Worm (Caenorhabditis elegans): ENCODE measurements around the gene ints-9.

DNA sequence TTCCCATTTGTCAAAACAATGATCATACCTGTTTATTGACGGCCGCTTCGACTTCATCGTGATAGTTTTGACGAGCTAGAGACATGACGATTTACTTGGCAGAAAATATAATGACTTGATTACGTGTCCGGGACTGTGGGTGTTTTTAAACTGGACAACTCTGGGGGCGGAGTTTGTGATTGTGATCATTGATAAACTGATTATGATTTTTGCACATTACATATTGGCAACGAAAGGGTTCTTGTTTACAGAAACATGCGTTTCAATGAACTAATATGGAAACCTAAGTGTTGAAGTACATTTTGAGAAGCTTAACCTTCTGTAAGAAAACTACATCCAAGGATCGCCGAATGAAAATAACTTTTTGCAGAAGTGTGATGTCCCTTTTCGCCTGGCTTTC, 28.1 kb upstream of the ints-9 start, which contains the start of gene ftn-1:
- TF ChIP-seq lin-13 (GFP tag; optimal IDR thresholded peaks at IDR 0.05) (no peak), mep-1 (tag; optimal IDR thresholded peaks at IDR 0.05) (no peak), pha-4 (GFP tag; IDR thresholded peaks at IDR 0.05) (no peak), pha-4 (tag; optimal IDR thresholded peaks at IDR 0.05) (no peak), daf-8 (GFP tag; IDR thresholded peaks at IDR 0.05) (no peak), lsy-2 (tag; optimal IDR thresholded peaks at IDR 0.05) (no peak), egl-27 (tag; optimal IDR thresholded peaks at IDR 0.05) (no peak), unc-62 (GFP tag; optimal IDR thresholded peaks at IDR 0.05 in 1 of 2) (peak in 1 of 2 experiments; percentile 48), unc-62 (tag; optimal IDR thresholded peaks at IDR 0.05) (no peak), jun-1 (tag; optimal IDR thresholded peaks at IDR 0.05) (no peak), nhr-11 (tag; optimal IDR thresholded peaks at IDR 0.05) (no peak), ztf-11 (tag; optimal IDR thresholded peaks at IDR 0.05) (no peak), nhr-28 (tag; optimal IDR thresholded peaks at IDR 0.05) (no peak), unc-130 (GFP tag; optimal IDR thresholded peaks at IDR 0.05) (no peak), nhr-76 (tag; optimal IDR thresholded peaks at IDR 0.05) (no peak)

Data from whole organism, L4 larva.